Worm (Caenorhabditis elegans) whole organism, L4 larva: ENCODE results near the gene lsy-12.

ENCODE experiments used
- ama-1 ChIP-seq: fragments of 150-350 bp; optimal IDR thresholded peaks from 2 replicates; lab custom pipeline; 2014; ENCODE audit warnings: inconsistent platforms, mixed read lengths
- dpl-1 ChIP-seq: fragments of 150-350 bp; optimal IDR thresholded peaks from 2 replicates; lab custom pipeline; 2014; ENCODE audit warnings: missing biosample characterization, missing genetic modification reagents, missing genetic modification characterization
- hlh-11 ChIP-seq: fragments of 200-800 bp; sonication (Bioruptor generic); optimal IDR thresholded peaks from 2 replicates; lab custom pipeline; 2018; ENCODE audit warnings: mild to moderate bottlenecking, missing genetic modification characterization, missing compliant biosample characterization
- lin-39 ChIP-seq: fragments of 150-350 bp; optimal IDR thresholded peaks from 2 replicates; lab custom pipeline; 2014; ENCODE audit warnings: missing biosample characterization, missing genetic modification reagents, missing genetic modification characterization
- nhr-237 ChIP-seq: sonication (generic microtip); optimal IDR thresholded peaks from 2 replicates; lab custom pipeline; 2017; ENCODE audit warnings: missing biosample characterization, missing genetic modification characterization
- nhr-76 ChIP-seq: fragments of 150-350 bp; optimal IDR thresholded peaks from 2 replicates; lab custom pipeline; 2014; ENCODE audit warnings: missing biosample characterization, missing genetic modification characterization
- pha-4 ChIP-seq, 2 experiments: fragments of 150-350 bp in 1 of 2; fragments of 200-800 bp in 1 of 2; sonication (Bioruptor generic) in 1 of 2; IDR thresholded peaks in 1 of 2; optimal IDR thresholded peaks in 1 of 2; 2 replicates each; pipeline versions ENCODE4 v1.3.6 to Lab custom; 2014 to 2022; ENCODE audit warnings: missing genetic modification characterization in 2 of 2, missing genetic modification reagents in 2 of 2, missing biosample characterization in 1 of 2, missing compliant biosample characterization in 1 of 2
- snpc-4 ChIP-seq: fragments of 150-350 bp; optimal IDR thresholded peaks from 2 replicates; lab custom pipeline; 2014; ENCODE audit warnings: missing biosample characterization, missing genetic modification characterization
- zip-11 ChIP-seq: fragments of 200-800 bp; sonication (Bioruptor generic); IDR thresholded peaks from 2 replicates; pipeline ENCODE4 v1.3.6; 2022; ENCODE audit warnings: missing genetic modification characterization, missing compliant biosample characterization

DNA sequence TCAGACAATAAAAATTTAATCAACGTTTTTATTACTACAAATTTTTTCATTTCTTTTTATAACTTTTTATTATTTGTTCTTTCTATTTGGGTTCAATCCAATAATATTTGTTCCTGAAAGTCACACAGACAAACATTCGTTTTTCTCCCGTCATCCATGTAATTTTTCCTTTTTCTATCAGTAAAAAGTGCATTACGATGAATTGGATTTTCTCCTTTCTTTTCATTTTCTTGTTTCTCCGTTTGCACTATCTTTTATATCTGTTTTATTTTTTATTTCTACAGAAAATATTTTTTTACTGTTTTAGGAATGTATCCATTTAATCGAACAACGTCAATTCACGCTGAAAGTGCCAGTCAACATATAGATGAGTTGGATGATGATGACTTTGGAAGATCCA lies 39.5 kb upstream of the lsy-12 start, which contains the start of gene egl-47:
- no peak for TF ChIP-seq lin-39 (tag; lab: Kevin White, UChicago)
- TF ChIP-seq snpc-4 = no peak
- no peak for TF ChIP-seq nhr-76 (tag; lab: Kevin White, UChicago)
- TF ChIP-seq nhr-237 (tag; lab: Kevin White, UChicago) = no peak
- no peak for TF ChIP-seq dpl-1 (GFP tag; lab: Kevin White, UChicago)
- TF ChIP-seq hlh-11 (tag; lab: Kevin White, UChicago) = no peak
- no peak for TF ChIP-seq pha-4 (GFP tag; IDR thresholded peaks at IDR 0.05; lab: Robert Waterston, UW)
- TF ChIP-seq pha-4 (tag; optimal IDR thresholded peaks at IDR 0.05; lab: Kevin White, UChicago) = no peak
- no peak for TF ChIP-seq zip-11 (GFP tag; lab: Robert Waterston, UW)
- TF ChIP-seq ama-1 (lab: Kevin White, UChicago) = no peak
